Worm (Caenorhabditis elegans) whole organism, young adult: ENCODE data around the gene scl-7.

Experiments used
- F49E8.2 ChIP-seq: sonication (generic microtip); optimal IDR thresholded peaks from 3 replicates; lab custom pipeline; 2017; ENCODE audit warnings: missing genetic modification characterization, mild to moderate bottlenecking, missing compliant biosample characterization, antibody characterized with exemption, moderate library complexity; ENCODE audit not compliant: insufficient read depth
- F55B11.4 ChIP-seq: sonication (generic microtip); optimal IDR thresholded peaks from 2 replicates; lab custom pipeline; 2016; ENCODE audit warnings: missing compliant biosample characterization, missing genetic modification characterization, borderline replicate concordance; ENCODE audit not compliant: insufficient read depth
- attf-6 ChIP-seq: fragments of 200-800 bp; sonication (Bioruptor generic); IDR thresholded peaks from 2 replicates; pipeline ENCODE4 v1.3.6; 2022; ENCODE audit warnings: missing genetic modification reagents, missing genetic modification characterization, missing compliant biosample characterization
- ccch-3 ChIP-seq: fragments of 200-800 bp; sonication (Bioruptor generic); optimal IDR thresholded peaks from 2 replicates; lab custom pipeline; 2018; ENCODE audit warnings: mild to moderate bottlenecking, missing genetic modification characterization, missing compliant biosample characterization
- hmg-20 ChIP-seq: fragments of 200-800 bp; sonication (Bioruptor generic); IDR thresholded peaks from 2 replicates; pipeline ENCODE4 v1.3.6; 2022; ENCODE audit warnings: missing genetic modification reagents, missing genetic modification characterization, missing compliant biosample characterization
- lag-1 ChIP-seq: fragments of 200-800 bp; sonication (Bioruptor generic); IDR thresholded peaks from 2 replicates; pipeline ENCODE4 v1.3.6; 2022; ENCODE audit warnings: missing genetic modification reagents, missing genetic modification characterization, missing compliant biosample characterization
- lin-35 ChIP-seq, 3 experiments: fragments of 150-350 bp in 2 of 3; sonication (generic microtip) in 1 of 3; optimal IDR thresholded peaks; 2 replicates each; lab custom pipeline; 2014 to 2018; ENCODE audit warnings: missing biosample characterization in 3 of 3, missing genetic modification characterization in 3 of 3, missing genetic modification reagents in 3 of 3
- mxl-1 ChIP-seq: sonication (generic microtip); optimal IDR thresholded peaks from 2 replicates; lab custom pipeline; 2016; ENCODE audit warnings: missing genetic modification characterization, missing compliant biosample characterization
- nhr-90 ChIP-seq: sonication (generic microtip); optimal IDR thresholded peaks from 2 replicates; lab custom pipeline; 2016; ENCODE audit warnings: missing genotype, mild to moderate bottlenecking, missing genetic modification characterization, missing compliant biosample characterization
- pha-4 ChIP-seq: fragments of 150-350 bp; sonication (generic microtip); optimal IDR thresholded peaks from 2 replicates; lab custom pipeline; 2014; ENCODE audit warnings: missing biosample characterization, missing genetic modification reagents, missing genetic modification characterization
- repo-1 ChIP-seq: sonication (generic microtip); optimal IDR thresholded peaks from 2 replicates; lab custom pipeline; 2017; ENCODE audit warnings: mild to moderate bottlenecking, missing genetic modification characterization, missing compliant biosample characterization
- snpc-1.1 ChIP-seq: sonication (generic microtip); optimal IDR thresholded peaks from 2 replicates; lab custom pipeline; 2017; ENCODE audit warnings: missing genetic modification characterization, mild to moderate bottlenecking, missing compliant biosample characterization, antibody characterized with exemption, moderate library complexity, missing genotype, missing genetic modification reagents; ENCODE audit not compliant: insufficient read depth

ce11 chrIV:13056026-13056425 lies 14.2 kb upstream of the scl-7 start, which contains the start of gene scl-1:
- TF ChIP-seq lag-1 (GFP tag; lab: Robert Waterston, UW) (no peak), F49E8.2 (tag; lab: Kevin White, UChicago) (no peak), nhr-90 (tag; lab: Kevin White, UChicago) (no peak), F55B11.4 (no peak), lin-35 (GFP tag; optimal IDR thresholded peaks at IDR 0.05; lab: Kevin White, UChicago) (no peak), hmg-20 (GFP tag; lab: Robert Waterston, UW) (no peak), attf-6 (GFP tag; lab: Robert Waterston, UW) (no peak), pha-4 (no peak), mxl-1 (no peak), ccch-3 (GFP tag; lab: Kevin White, UChicago) (no peak), repo-1 (tag; lab: Kevin White, UChicago) (no peak), snpc-1.1 (tag; lab: Kevin White, UChicago) (no peak)
